Worm (Caenorhabditis elegans) whole organism, midembryonic: ENCODE data around the gene C45G9.2.

Experiments
- cog-1 ChIP-seq: sonication (generic microtip); optimal IDR thresholded peaks from 2 replicates; lab custom pipeline; 2016; ENCODE audit warnings: missing genetic modification characterization, missing compliant biosample characterization
- flt-1 ChIP-seq: fragments of 200-800 bp; sonication (Bioruptor generic); IDR thresholded peaks from 2 replicates; pipeline ENCODE4 v1.3.6; 2022; ENCODE audit warnings: missing genetic modification characterization, missing compliant biosample characterization
- klf-2 ChIP-seq: fragments of 200-800 bp; sonication (Bioruptor generic); conservative IDR thresholded peaks from 2 replicates; pipeline ENCODE4 v1.3.6; 2022; ENCODE audit warnings: missing genetic modification reagents, missing genetic modification characterization, missing compliant biosample characterization
- med-1 ChIP-seq: sonication (generic microtip); optimal IDR thresholded peaks from 2 replicates; lab custom pipeline; 2017; ENCODE audit warnings: missing genetic modification characterization, mild to moderate bottlenecking, missing compliant biosample characterization, antibody characterized with exemption, missing genetic modification reagents; ENCODE audit not compliant: insufficient read depth
- ztf-29 ChIP-seq: fragments of 200-800 bp; sonication (Bioruptor generic); IDR thresholded peaks from 2 replicates; pipeline ENCODE4 v1.3.6; 2022; ENCODE audit warnings: missing genetic modification reagents, missing genetic modification characterization, missing compliant biosample characterization

DNA sequence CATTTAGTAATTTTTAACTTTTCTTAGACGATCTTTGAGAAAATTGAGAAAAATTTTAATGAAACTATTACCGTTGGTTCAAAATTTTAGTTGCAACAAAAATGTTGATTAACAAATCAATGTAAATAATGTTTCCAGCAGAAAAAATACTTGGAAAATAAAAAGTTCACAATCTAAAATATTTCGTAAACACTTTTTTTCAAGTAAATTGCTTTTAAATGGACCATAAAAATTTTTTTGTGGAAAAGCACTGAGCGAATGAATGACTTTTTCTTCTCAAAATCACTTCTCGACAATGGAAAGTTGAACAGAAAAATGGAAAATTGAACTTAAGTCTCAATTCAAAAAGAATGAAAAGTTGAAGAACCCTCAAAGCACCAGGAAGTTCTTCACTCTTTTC lies 15.3 kb upstream of the C45G9.2 start, which contains the start of gene C45G9.8:
- TF ChIP-seq cog-1 (tag; lab: Kevin White, UChicago) (no peak), ztf-29 (GFP tag; lab: Robert Waterston, UW) (no peak), flt-1 (GFP tag; lab: Robert Waterston, UW) (no peak), klf-2 (GFP tag; lab: Robert Waterston, UW) (no peak), med-1 (no peak)
